Fruit fly (Drosophila melanogaster) whole organism, embryonic: Measurements from ENCODE around the gene boil.

ENCODE experiments used
- Awh ChIP-seq: fragments of 200-800 bp; sonication (Bioruptor generic); IDR thresholded peaks from 2 replicates; pipeline ENCODE4, ENCODE4 v1.3.6; 2022; ENCODE audit warnings: missing biosample characterization, missing genetic modification characterization
- B-H1 ChIP-seq: fragments of 200-800 bp; sonication (Bioruptor generic); IDR thresholded peaks from 3 replicates; pipeline ENCODE4 v1.3.6; 2022; ENCODE audit warnings: missing biosample characterization, missing genetic modification characterization
- CG10147 ChIP-seq: fragments of 200-800 bp; sonication (Bioruptor generic); optimal IDR thresholded peaks from 2 replicates; lab custom pipeline; 2019; ENCODE audit warnings: missing biosample characterization, mild to moderate bottlenecking, missing genetic modification characterization, moderate library complexity
- CG10654 ChIP-seq: fragments of 200-800 bp; sonication (Bioruptor generic); optimal IDR thresholded peaks from 2 replicates; lab custom pipeline; 2016; ENCODE audit warnings: missing biosample characterization, missing genetic modification characterization
- CG12104 ChIP-seq: fragments of 200-800 bp; sonication (Bioruptor generic); optimal IDR thresholded peaks from 3 replicates; lab custom pipeline; 2016; ENCODE audit warnings: missing biosample characterization, missing genetic modification characterization
- CG14441 ChIP-seq: fragments of 200-800 bp; sonication (Bioruptor generic); IDR thresholded peaks from 2 replicates; pipeline ENCODE4 v1.3.6; 2022; ENCODE audit warnings: missing biosample characterization, missing genetic modification characterization
- CG14667 ChIP-seq: fragments of 200-800 bp; sonication (Bioruptor generic); IDR thresholded peaks from 2 replicates; pipeline ENCODE4 v1.3.6; 2022; ENCODE audit warnings: missing biosample characterization, missing genetic modification characterization
- CG15269 ChIP-seq: fragments of 200-800 bp; sonication (Bioruptor generic); optimal IDR thresholded peaks from 2 replicates; lab custom pipeline; 2018; ENCODE audit warnings: missing biosample characterization, mild to moderate bottlenecking, missing genetic modification characterization, moderate library complexity
- CG15601 ChIP-seq: fragments of 200-800 bp; sonication (Bioruptor generic); optimal IDR thresholded peaks from 3 replicates; lab custom pipeline; 2019; ENCODE audit warnings: missing biosample characterization, mild to moderate bottlenecking, missing genetic modification characterization, moderate library complexity
- CG15696 ChIP-seq: fragments of 200-800 bp; sonication (Bioruptor generic); optimal IDR thresholded peaks from 2 replicates; lab custom pipeline; 2019; ENCODE audit warnings: missing biosample characterization, mild to moderate bottlenecking, missing genetic modification characterization, moderate library complexity
- CG16813 ChIP-seq: fragments of 200-800 bp; sonication (Bioruptor generic); IDR thresholded peaks from 3 replicates; pipeline ENCODE4 v1.3.6; 2022; ENCODE audit warnings: missing biosample characterization, missing genetic modification characterization; ENCODE audit not compliant: partially characterized antibody
- CG17385 ChIP-seq: fragments of 200-800 bp; sonication (Bioruptor generic); optimal IDR thresholded peaks from 3 replicates; lab custom pipeline; 2018; ENCODE audit warnings: missing biosample characterization, mild to moderate bottlenecking, missing genetic modification characterization
- CG2202 ChIP-seq: fragments of 200-800 bp; sonication (Bioruptor generic); optimal IDR thresholded peaks from 2 replicates; lab custom pipeline; 2018; ENCODE audit warnings: missing biosample characterization, mild to moderate bottlenecking, missing genetic modification characterization
- CG3281 ChIP-seq: fragments of 200-800 bp; sonication (Bioruptor generic); optimal IDR thresholded peaks from 3 replicates; lab custom pipeline; 2017; ENCODE audit warnings: missing biosample characterization, mild to moderate bottlenecking, missing genetic modification characterization
- CG33557 ChIP-seq: fragments of 200-800 bp; sonication (Bioruptor generic); optimal IDR thresholded peaks from 2 replicates; lab custom pipeline; 2019; ENCODE audit warnings: missing biosample characterization, mild to moderate bottlenecking, missing genetic modification characterization, moderate library complexity
- CG42726 ChIP-seq: fragments of 200-800 bp; sonication (Bioruptor generic); IDR thresholded peaks from 2 replicates; pipeline ENCODE4 v1.3.6; 2022; ENCODE audit warnings: missing biosample characterization, missing genetic modification characterization; ENCODE audit not compliant: partially characterized antibody
- CG6791 ChIP-seq: fragments of 200-800 bp; sonication (Bioruptor generic); IDR thresholded peaks from 3 replicates; pipeline ENCODE4 v1.3.6; 2022; ENCODE audit warnings: missing biosample characterization, missing genetic modification characterization; ENCODE audit not compliant: partially characterized antibody
- CG6854 ChIP-seq: fragments of 200-800 bp; sonication (Bioruptor generic); optimal IDR thresholded peaks from 3 replicates; lab custom pipeline; 2017; ENCODE audit warnings: missing biosample characterization, mild to moderate bottlenecking, missing genetic modification characterization
- CG7357 ChIP-seq: fragments of 200-800 bp; sonication (Bioruptor generic); IDR thresholded peaks from 3 replicates; pipeline ENCODE4 v1.3.6; 2022; ENCODE audit warnings: missing biosample characterization, missing genetic modification characterization
- CG9727 ChIP-seq: fragments of 200-800 bp; sonication (Bioruptor generic); optimal IDR thresholded peaks from 3 replicates; lab custom pipeline; 2017; ENCODE audit warnings: missing biosample characterization, mild to moderate bottlenecking, missing genetic modification characterization
- CTCF ChIP-seq: fragments of 200-800 bp; sonication (Bioruptor generic); optimal IDR thresholded peaks from 2 replicates; lab custom pipeline; 2017; ENCODE audit warnings: missing biosample characterization, mild to moderate bottlenecking, missing genetic modification characterization, moderate library complexity
- D ChIP-seq, 2 experiments: fragments of 200-800 bp in 1 of 2; fragments of >200 bp in 1 of 2; sonication (Bioruptor generic) in 1 of 2; optimal IDR thresholded peaks; 2 replicates in 1 of 2; 3 replicates in 1 of 2; lab custom pipeline; 2017; ENCODE audit warnings: mild to moderate bottlenecking in 1 of 2, missing biosample characterization in 1 of 2, missing genetic modification characterization in 1 of 2, missing genetic modification reagents in 1 of 2
- H2.0 ChIP-seq: fragments of 200-800 bp; sonication (Bioruptor generic); IDR thresholded peaks from 2 replicates; pipeline ENCODE4 v1.3.6; 2022; ENCODE audit warnings: missing biosample characterization, missing genetic modification characterization
- HLHmδ ChIP-seq: fragments of 200-800 bp; sonication (Bioruptor generic); optimal IDR thresholded peaks from 2 replicates; lab custom pipeline; 2018; ENCODE audit warnings: missing biosample characterization, mild to moderate bottlenecking, missing genetic modification characterization, moderate library complexity
- MBD-R2 ChIP-seq: fragments of 200-800 bp; sonication (Bioruptor generic); IDR thresholded peaks from 2 replicates; pipeline ENCODE4 v1.3.6; 2022; ENCODE audit warnings: missing biosample characterization, missing genetic modification characterization
- MESR4 ChIP-seq: fragments of 200-800 bp; sonication (Bioruptor generic); optimal IDR thresholded peaks from 2 replicates; lab custom pipeline; 2018; ENCODE audit warnings: missing biosample characterization, mild to moderate bottlenecking, missing genetic modification characterization, moderate library complexity
- NFAT ChIP-seq: fragments of 200-800 bp; sonication (Bioruptor generic); IDR thresholded peaks from 2 replicates; pipeline ENCODE4 v1.3.6; 2022; ENCODE audit warnings: missing biosample characterization, missing genetic modification characterization
- Sry-δ ChIP-seq: fragments of 200-800 bp; sonication (Bioruptor generic); optimal IDR thresholded peaks from 2 replicates; lab custom pipeline; 2016; ENCODE audit warnings: missing biosample characterization, missing genetic modification characterization
- al ChIP-seq: fragments of 200-800 bp; sonication (Bioruptor generic); IDR thresholded peaks from 2 replicates; pipeline ENCODE4 v1.3.6; 2022; ENCODE audit warnings: missing biosample characterization, missing genetic modification characterization
- ap ChIP-seq: fragments of 200-800 bp; sonication (Bioruptor generic); IDR thresholded peaks from 2 replicates; pipeline ENCODE4 v1.3.6; 2022; ENCODE audit warnings: missing biosample characterization, missing genetic modification characterization
- ara ChIP-seq: fragments of 200-800 bp; sonication (Bioruptor generic); IDR thresholded peaks from 2 replicates; pipeline ENCODE4 v1.3.6; 2022; ENCODE audit warnings: missing biosample characterization, missing genetic modification characterization
- caup ChIP-seq: fragments of 200-800 bp; sonication (Bioruptor generic); optimal IDR thresholded peaks from 3 replicates; lab custom pipeline; 2017; ENCODE audit warnings: missing biosample characterization, mild to moderate bottlenecking, missing genetic modification characterization, moderate library complexity; ENCODE audit not compliant: severe bottlenecking
- da ChIP-seq: fragments of 200-800 bp; sonication (Bioruptor generic); optimal IDR thresholded peaks from 2 replicates; lab custom pipeline; 2016; ENCODE audit warnings: missing biosample characterization, missing genetic modification characterization
- dati ChIP-seq: fragments of 200-800 bp; sonication (Bioruptor generic); IDR thresholded peaks from 2 replicates; pipeline ENCODE4 v1.3.6; 2022; ENCODE audit warnings: missing biosample characterization, missing genetic modification characterization
- dmrt99B ChIP-seq: fragments of 200-800 bp; sonication (Bioruptor generic); optimal IDR thresholded peaks from 2 replicates; lab custom pipeline; 2018; ENCODE audit warnings: missing biosample characterization, mild to moderate bottlenecking, missing genetic modification characterization, moderate library complexity
- esg ChIP-seq: fragments of 200-800 bp; sonication (Bioruptor generic); conservative IDR thresholded peaks from 2 replicates; pipeline ENCODE4 v1.3.6; 2022; ENCODE audit warnings: missing biosample characterization, missing genetic modification characterization
- gro ChIP-seq: fragments of 200-800 bp; sonication (Bioruptor generic); optimal IDR thresholded peaks from 2 replicates; lab custom pipeline; 2016; ENCODE audit warnings: missing biosample characterization, missing genetic modification characterization
- ken ChIP-seq: fragments of 200-800 bp; sonication (Bioruptor generic); IDR thresholded peaks from 3 replicates; pipeline ENCODE4 v1.3.6; 2022; ENCODE audit warnings: missing biosample characterization, missing genetic modification characterization
- nmo ChIP-seq: fragments of 200-800 bp; sonication (Bioruptor generic); optimal IDR thresholded peaks from 2 replicates; lab custom pipeline; 2018; ENCODE audit warnings: missing biosample characterization, mild to moderate bottlenecking, missing genetic modification characterization, moderate library complexity
- nom ChIP-seq: fragments of 200-800 bp; sonication (Bioruptor generic); optimal IDR thresholded peaks from 2 replicates; lab custom pipeline; 2017; ENCODE audit warnings: missing biosample characterization, missing genetic modification characterization, mild to moderate bottlenecking, moderate library complexity, missing genetic modification reagents
- pb ChIP-seq: fragments of 200-800 bp; sonication (Bioruptor generic); optimal IDR thresholded peaks from 3 replicates; lab custom pipeline; 2016; ENCODE audit warnings: missing biosample characterization, missing genetic modification characterization
- pita ChIP-seq: fragments of 200-800 bp; sonication (Bioruptor generic); optimal IDR thresholded peaks from 2 replicates; lab custom pipeline; 2017; ENCODE audit warnings: missing biosample characterization, mild to moderate bottlenecking, missing genetic modification characterization
- repo ChIP-seq: fragments of 200-800 bp; sonication (Bioruptor generic); optimal IDR thresholded peaks from 2 replicates; lab custom pipeline; 2016; ENCODE audit warnings: missing biosample characterization, missing genetic modification characterization
- sc ChIP-seq, 3 experiments: fragments of >200 bp in 2 of 3; fragments of 200-800 bp in 1 of 3; sonication (Bioruptor generic) in 1 of 3; optimal IDR thresholded peaks; 2 replicates in 2 of 3; 3 replicates in 1 of 3; lab custom pipeline; 2017; ENCODE audit warnings: mild to moderate bottlenecking in 1 of 3, missing biosample characterization in 1 of 3, missing genetic modification characterization in 1 of 3, missing genetic modification reagents in 1 of 3
- sna ChIP-seq: fragments of 200-800 bp; sonication (Bioruptor generic); IDR thresholded peaks from 2 replicates; pipeline ENCODE4 v1.3.6; 2022; ENCODE audit warnings: missing biosample characterization, missing genetic modification characterization; ENCODE audit not compliant: partially characterized antibody
- ssp ChIP-seq: fragments of 200-800 bp; sonication (Bioruptor generic); IDR thresholded peaks from 2 replicates; pipeline ENCODE4 v1.3.6; 2022; ENCODE audit warnings: missing biosample characterization, missing genetic modification characterization
- trh ChIP-seq: fragments of 200-800 bp; sonication (Bioruptor generic); optimal IDR thresholded peaks from 2 replicates; lab custom pipeline; 2016; ENCODE audit warnings: missing biosample characterization, missing genetic modification characterization
- tup ChIP-seq: fragments of 200-800 bp; sonication (Bioruptor generic); optimal IDR thresholded peaks from 2 replicates; lab custom pipeline; 2016; ENCODE audit warnings: missing biosample characterization, mild to moderate bottlenecking, missing genetic modification characterization, moderate library complexity
- yki ChIP-seq: fragments of >200 bp; optimal IDR thresholded peaks from 3 replicates; lab custom pipeline; 2018

Gene boil

DNA sequence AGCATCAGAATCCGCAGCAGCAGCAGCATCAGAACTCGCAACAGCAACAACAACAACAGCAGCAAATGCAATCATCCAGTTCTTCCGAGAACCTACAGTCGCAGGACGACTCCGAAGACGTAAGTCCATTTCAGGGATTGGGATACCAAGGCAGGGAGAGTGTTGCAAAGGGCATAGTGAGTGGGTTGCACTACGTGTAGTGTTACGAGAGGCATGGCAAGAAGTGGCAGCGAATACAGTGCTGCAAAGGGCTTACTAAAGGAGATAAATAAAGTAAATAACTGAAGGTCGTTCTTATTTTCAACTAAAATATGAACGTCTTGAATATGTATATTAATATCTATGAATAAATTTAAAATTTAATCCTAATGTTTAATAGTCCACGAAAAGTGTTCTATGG lies 35.6 kb downstream of the boil start (continued):
- TF ChIP-seq CG6791 (GFP tag; lab: Robert Waterston, UW), result 0 out of 3 replicates have a peak, but pooled peaks have one; percentile 23
- TF ChIP-seq, all 482 proteins: peak for 5

dm6 chrX:4911765-4912245 lies 36.3 kb downstream of the boil start:
- TF ChIP-seq tup (no peak), CG10654 (GFP tag; lab: Kevin White, UChicago) (no peak), ken (GFP tag; lab: Robert Waterston, UW) (no peak), sna (no peak), NFAT (no peak), nmo (GFP tag; lab: Kevin White, UChicago) (peak; percentile 16), da (GFP tag; lab: Kevin White, UChicago) (no peak), caup (GFP tag; lab: Kevin White, UChicago) (no peak), ssp (no peak), CG9727 (GFP tag; lab: Kevin White, UChicago) (no peak), CG14441 (0 out of 2 replicates have a peak, but pooled peaks have one; percentile 17), CG10147 (GFP tag; lab: Kevin White, UChicago) (no peak), H2.0 (no peak), pb (GFP tag; lab: Kevin White, UChicago) (no peak), CG15696 (no peak), CG33557 (no peak), ara (no peak), dati (no peak), CG6854 (GFP tag; lab: Kevin White, UChicago) (no peak), Sry-δ (no peak), CG42726 (GFP tag; lab: Robert Waterston, UW) (no peak), repo (GFP tag; lab: Kevin White, UChicago) (no peak), trh (GFP tag; lab: Kevin White, UChicago) (no peak), ap (GFP tag; lab: Robert Waterston, UW) (no peak), Awh (GFP tag; lab: Robert Waterston, UW) (no peak), CG15601 (tag; lab: Kevin White, UChicago) (no peak), CG7357 (GFP tag; lab: Robert Waterston, UW) (no peak), sc (optimal IDR thresholded peaks at IDR 0.05; lab: Kevin White, UChicago) (no peak), sc (GFP tag; optimal IDR thresholded peaks at IDR 0.05; lab: Kevin White, UChicago) (no peak), CG17385 (GFP tag; lab: Kevin White, UChicago) (peak; percentile 1), HLHmδ (GFP tag; lab: Kevin White, UChicago) (no peak), esg (no peak), CG15269 (tag; lab: Kevin White, UChicago) (peak; percentile 6), gro (no peak), MESR4 (GFP tag; lab: Kevin White, UChicago) (no peak), CTCF (GFP tag; lab: Kevin White, UChicago) (no peak), CG3281 (GFP tag; lab: Kevin White, UChicago) (peak; percentile 4), D (optimal IDR thresholded peaks at IDR 0.05; lab: Kevin White, UChicago) (no peak), D (GFP tag; optimal IDR thresholded peaks at IDR 0.05; lab: Kevin White, UChicago) (no peak), MBD-R2 (GFP tag; lab: Robert Waterston, UW) (no peak), CG2202 (tag; lab: Kevin White, UChicago) (no peak), B-H1 (GFP tag; lab: Robert Waterston, UW) (no peak), dmrt99B (tag; lab: Kevin White, UChicago) (peak; percentile 17), pita (GFP tag; lab: Kevin White, UChicago) (no peak), CG16813 (GFP tag; lab: Robert Waterston, UW) (no peak), yki (lab: Kevin White, UChicago) (no peak), al (GFP tag; lab: Robert Waterston, UW) (no peak), CG14667 (GFP tag; lab: Robert Waterston, UW) (no peak), CG12104 (no peak), nom (GFP tag; lab: Kevin White, UChicago) (peak; percentile 87)
